Fruit fly (Drosophila melanogaster): ENCODE measurements around the gene Jupiter.

DNA sequence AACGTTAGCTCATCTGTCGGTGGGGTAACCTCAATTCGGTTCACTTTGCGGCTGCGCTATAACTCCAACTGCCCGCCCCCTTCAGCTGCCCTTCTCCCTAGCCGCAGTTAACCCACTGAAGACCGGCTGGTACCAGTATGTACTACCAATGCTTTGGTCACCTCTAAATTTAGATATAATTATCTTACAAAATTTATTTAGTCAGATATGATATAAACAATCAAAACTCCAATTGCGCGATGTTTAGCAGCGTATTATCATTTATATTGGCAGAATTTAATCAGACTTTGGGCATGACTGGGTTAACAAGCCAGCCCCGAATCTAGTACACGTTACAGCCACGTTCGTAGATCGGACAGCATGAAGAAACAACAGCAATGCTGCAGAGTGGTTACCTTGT lies 42.0 kb upstream of the Jupiter start:
- TF ChIP-seq Snoo (tag; optimal IDR thresholded peaks at IDR 0.05) (no peak), Pif1B (GFP tag; optimal IDR thresholded peaks at IDR 0.05) (peak; percentile 44), Pif1A (GFP tag; optimal IDR thresholded peaks at IDR 0.05) (peak; percentile 64), CG8159 (tag; optimal IDR thresholded peaks at IDR 0.05) (peak; percentile 57), Ets98B (GFP tag; IDR thresholded peaks at IDR 0.05) (peak; percentile 75), CG14655 (GFP tag; optimal IDR thresholded peaks at IDR 0.05) (peak; percentile 62), CG12605 (GFP tag; IDR thresholded peaks at IDR 0.05) (peak; percentile 38; the same call in 1 of the 2 replicates), EcR (GFP tag; optimal IDR thresholded peaks at IDR 0.05) (no peak), CG10348 (GFP tag; IDR thresholded peaks at IDR 0.05) (no peak), rn (GFP tag; IDR thresholded peaks at IDR 0.05) (no peak; the same call in 1 of the 2 replicates), CG9948 (tag; optimal IDR thresholded peaks at IDR 0.05) (peak; percentile 67)
